Fruit fly (Drosophila melanogaster) whole organism, pupa: Measurements from ENCODE around the gene Send2.

ENCODE experiments used
- CG10348 ChIP-seq: fragments of 200-800 bp; sonication (Bioruptor generic); IDR thresholded peaks from 2 replicates; pipeline ENCODE4 v1.3.6; 2022; ENCODE audit warnings: missing biosample characterization, missing genetic modification characterization
- CG12605 ChIP-seq: fragments of 200-800 bp; sonication (Bioruptor generic); IDR thresholded peaks from 2 replicates; pipeline ENCODE4 v1.3.6; 2022; ENCODE audit warnings: missing biosample characterization, missing genetic modification characterization
- CG13204 ChIP-seq: fragments of 200-800 bp; sonication (Bioruptor generic); optimal IDR thresholded peaks from 2 replicates; lab custom pipeline; 2018; ENCODE audit warnings: missing biosample characterization, mild to moderate bottlenecking, missing genetic modification characterization, moderate library complexity
- CG14655 ChIP-seq: fragments of 200-800 bp; sonication (Bioruptor generic); optimal IDR thresholded peaks from 3 replicates; lab custom pipeline; 2017; ENCODE audit warnings: mild to moderate bottlenecking, missing biosample characterization, missing genetic modification reagents, missing genetic modification characterization
- CG15710 ChIP-seq: fragments of 200-800 bp; sonication (Bioruptor generic); optimal IDR thresholded peaks from 2 replicates; lab custom pipeline; 2018; ENCODE audit warnings: missing biosample characterization, mild to moderate bottlenecking, missing genetic modification characterization, moderate library complexity
- CG17806 ChIP-seq: fragments of 200-800 bp; sonication (Bioruptor generic); optimal IDR thresholded peaks from 2 replicates; lab custom pipeline; 2018; ENCODE audit warnings: missing biosample characterization, mild to moderate bottlenecking, missing genetic modification characterization, moderate library complexity
- CG32121 ChIP-seq: fragments of 200-800 bp; sonication (Bioruptor generic); IDR thresholded peaks from 2 replicates; pipeline ENCODE4 v1.3.6; 2022; ENCODE audit warnings: missing biosample characterization, missing genetic modification characterization
- CG34367 ChIP-seq: fragments of 200-800 bp; sonication (Bioruptor generic); optimal IDR thresholded peaks from 2 replicates; lab custom pipeline; 2018; ENCODE audit warnings: missing biosample characterization, mild to moderate bottlenecking, missing genetic modification characterization
- CG4496 ChIP-seq: fragments of 200-800 bp; sonication (Bioruptor generic); IDR thresholded peaks from 3 replicates; pipeline ENCODE4 v1.3.6; 2022; ENCODE audit warnings: missing biosample characterization, missing genetic modification characterization
- CG8159 ChIP-seq: fragments of 200-800 bp; sonication (Bioruptor generic); optimal IDR thresholded peaks from 3 replicates; lab custom pipeline; 2018; ENCODE audit warnings: missing biosample characterization, mild to moderate bottlenecking, missing genetic modification characterization, moderate library complexity
- CG8301 ChIP-seq: fragments of 200-800 bp; sonication (Bioruptor generic); optimal IDR thresholded peaks from 2 replicates; lab custom pipeline; 2018; ENCODE audit warnings: missing biosample characterization, mild to moderate bottlenecking, missing genetic modification characterization
- CG9948 ChIP-seq: fragments of 200-800 bp; sonication (Bioruptor generic); optimal IDR thresholded peaks from 2 replicates; lab custom pipeline; 2018; ENCODE audit warnings: missing biosample characterization, mild to moderate bottlenecking, missing genetic modification characterization, moderate library complexity
- D1 ChIP-seq: fragments of 200-800 bp; sonication (Bioruptor generic); optimal IDR thresholded peaks from 2 replicates; lab custom pipeline; 2018; ENCODE audit warnings: missing biosample characterization, mild to moderate bottlenecking, missing genetic modification characterization, moderate library complexity
- EcR ChIP-seq: fragments of 200-800 bp; sonication (Bioruptor generic); optimal IDR thresholded peaks from 3 replicates; lab custom pipeline; 2019; ENCODE audit warnings: missing biosample characterization, missing genetic modification characterization, mild to moderate bottlenecking, moderate library complexity, missing genetic modification reagents
- Ets98B ChIP-seq: fragments of 200-800 bp; sonication (Bioruptor generic); IDR thresholded peaks from 2 replicates; pipeline ENCODE4 v1.3.6; 2022; ENCODE audit warnings: missing biosample characterization, missing genetic modification characterization
- Pif1A ChIP-seq: fragments of 200-800 bp; sonication (Bioruptor generic); optimal IDR thresholded peaks from 3 replicates; lab custom pipeline; 2016; ENCODE audit warnings: missing biosample characterization, missing genetic modification characterization
- Pif1B ChIP-seq: fragments of 200-800 bp; sonication (Bioruptor generic); optimal IDR thresholded peaks from 3 replicates; lab custom pipeline; 2016; ENCODE audit warnings: missing biosample characterization, missing genetic modification characterization
- Snoo ChIP-seq: fragments of 200-800 bp; sonication (Bioruptor generic); optimal IDR thresholded peaks from 3 replicates; lab custom pipeline; 2017; ENCODE audit warnings: missing biosample characterization, mild to moderate bottlenecking, missing genetic modification characterization, inconsistent platforms
- fd96Ca ChIP-seq: fragments of 200-800 bp; sonication (Bioruptor generic); IDR thresholded peaks from 3 replicates; pipeline ENCODE4 v1.3.6; 2022; ENCODE audit warnings: missing biosample characterization, missing genetic modification characterization
- gl ChIP-seq: fragments of 200-800 bp; sonication (Bioruptor generic); optimal IDR thresholded peaks from 2 replicates; lab custom pipeline; 2018; ENCODE audit warnings: missing biosample characterization, mild to moderate bottlenecking, missing genetic modification characterization
- rn ChIP-seq: fragments of 200-800 bp; sonication (Bioruptor generic); IDR thresholded peaks from 2 replicates; pipeline ENCODE4 v1.3.6; 2022; ENCODE audit warnings: missing biosample characterization, missing genetic modification characterization

The Send2 gene

DNA sequence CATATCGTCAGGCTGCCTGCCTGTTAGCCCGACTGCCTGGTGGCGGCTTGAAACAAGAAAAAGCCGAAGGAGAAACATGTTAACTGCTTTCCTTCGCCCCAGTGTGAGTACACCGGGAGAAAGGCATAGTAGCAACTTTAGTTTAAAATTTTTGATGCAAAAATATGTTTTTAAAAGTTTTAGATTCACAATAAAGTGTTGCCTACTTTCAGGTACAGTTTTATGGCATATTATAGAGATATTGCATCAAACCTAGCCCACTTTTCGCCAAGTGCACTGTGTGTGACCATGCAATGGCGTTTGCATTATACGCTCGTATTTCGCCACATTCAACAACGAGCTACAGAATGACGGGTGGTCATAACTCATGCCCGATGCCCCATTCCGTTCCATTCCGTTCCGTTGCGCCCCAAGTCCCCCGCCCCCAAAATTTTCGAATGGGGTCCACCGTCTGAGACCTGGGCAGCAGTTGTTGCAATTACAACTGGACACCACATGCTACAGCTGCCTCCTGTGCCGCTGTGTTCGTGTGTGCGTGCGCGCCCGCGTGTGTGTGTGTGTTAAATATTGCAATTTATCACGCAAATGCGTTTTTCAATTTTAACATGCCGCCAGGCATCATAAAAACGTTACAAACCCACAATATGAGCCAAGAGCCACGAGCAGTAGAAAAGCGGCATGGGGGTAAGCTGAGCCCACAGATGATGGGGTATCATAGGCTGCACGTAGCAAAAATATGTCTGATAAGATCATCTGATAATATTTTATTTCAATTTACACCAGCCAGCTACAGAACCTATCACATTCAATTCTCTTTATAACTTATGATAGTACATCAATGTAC is 23.7 kb upstream of the Send2 start:
- TF ChIP-seq gl (tag; lab: Kevin White, UChicago) (peak; percentile 91), CG10348 (GFP tag; lab: Robert Waterston, UW) (no peak; the same call in 1 of the 2 replicates), Pif1A (GFP tag; lab: Kevin White, UChicago) (peak; percentile 98), CG9948 (tag; lab: Kevin White, UChicago) (peak; percentile 94), CG12605 (GFP tag; lab: Robert Waterston, UW) (peak; percentile 96), CG8301 (tag; lab: Kevin White, UChicago) (peak; percentile 96), CG17806 (peak; percentile 94), Snoo (peak; percentile 94), CG4496 (GFP tag; lab: Robert Waterston, UW) (peak; percentile 97), fd96Ca (GFP tag; lab: Robert Waterston, UW) (peak; percentile 98), D1 (peak; percentile 66), Pif1B (peak; percentile 60), CG34367 (tag; lab: Kevin White, UChicago) (peak; percentile 93), EcR (GFP tag; lab: Kevin White, UChicago) (no peak), CG32121 (peak; percentile 97), CG8159 (tag; lab: Kevin White, UChicago) (peak; percentile 93), Ets98B (GFP tag; lab: Robert Waterston, UW) (peak; percentile 97), rn (GFP tag; lab: Robert Waterston, UW) (peak; percentile 90), CG15710 (tag; lab: Kevin White, UChicago) (peak; percentile 90), CG14655 (peak; percentile 96), CG13204 (GFP tag; lab: Kevin White, UChicago) (peak; percentile 79)

DNA sequence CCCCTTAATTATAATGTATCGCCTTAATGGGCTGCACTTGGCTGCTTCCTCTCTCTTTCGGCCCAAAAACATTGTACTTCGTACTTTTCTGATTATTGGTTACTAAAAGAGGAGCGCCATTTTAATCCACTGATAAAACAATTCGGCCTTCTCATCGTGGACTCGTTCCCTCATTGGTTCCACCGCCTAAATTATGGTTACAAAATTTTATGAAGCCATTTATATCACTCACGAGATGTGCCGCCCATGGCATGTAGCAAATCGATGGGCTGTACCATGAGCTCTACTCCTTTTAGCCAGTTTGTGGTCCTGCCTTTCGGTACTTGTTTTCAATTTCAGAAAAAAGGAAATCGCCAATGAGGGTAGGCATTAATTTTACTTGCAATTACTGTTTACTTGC is 22.3 kb upstream of the Send2 start:
- TF ChIP-seq CG15710 (tag; lab: Kevin White, UChicago) (no peak), Pif1B (no peak), CG14655 (no peak), CG8301 (tag; lab: Kevin White, UChicago) (no peak), CG10348 (GFP tag; lab: Robert Waterston, UW) (no peak), D1 (no peak), rn (GFP tag; lab: Robert Waterston, UW) (no peak), CG8159 (tag; lab: Kevin White, UChicago) (no peak), CG4496 (GFP tag; lab: Robert Waterston, UW) (no peak), Snoo (no peak), CG17806 (no peak), CG34367 (tag; lab: Kevin White, UChicago) (no peak), CG13204 (GFP tag; lab: Kevin White, UChicago) (no peak), CG12605 (GFP tag; lab: Robert Waterston, UW) (no peak), CG9948 (tag; lab: Kevin White, UChicago) (no peak), CG32121 (no peak), EcR (GFP tag; lab: Kevin White, UChicago) (no peak), Ets98B (GFP tag; lab: Robert Waterston, UW) (no peak), gl (tag; lab: Kevin White, UChicago) (no peak)
- TF ChIP-seq, all 21 proteins: peak for 0

DNA sequence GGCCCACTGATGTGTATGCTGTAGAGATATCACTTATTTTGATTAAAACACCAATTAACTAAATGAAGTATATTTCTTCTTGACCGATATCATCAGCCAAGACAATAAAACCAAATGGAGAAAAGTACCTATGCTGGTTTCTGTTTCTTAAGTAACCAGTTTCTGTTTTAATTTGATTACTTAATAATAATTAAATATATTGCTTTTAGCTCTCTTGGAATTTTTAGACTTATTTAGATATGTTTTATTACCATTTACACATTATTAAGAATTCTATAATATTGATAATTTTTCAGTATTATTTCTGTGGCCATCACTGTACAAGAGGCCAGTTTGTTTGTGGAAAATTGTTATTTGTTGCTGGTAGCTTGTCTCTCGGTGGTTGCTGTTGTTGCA is 20.8 kb upstream of the Send2 start:
- TF ChIP-seq EcR (GFP tag; lab: Kevin White, UChicago), result no peak
- no peak; the same call in 1 of the 2 replicates for TF ChIP-seq Ets98B (GFP tag; lab: Robert Waterston, UW)
- TF ChIP-seq Pif1A (GFP tag; lab: Kevin White, UChicago), result peak; percentile 37
- no peak for TF ChIP-seq CG15710 (tag; lab: Kevin White, UChicago)
- TF ChIP-seq fd96Ca (GFP tag; lab: Robert Waterston, UW), result no peak
- TF ChIP-seq CG12605 (GFP tag; lab: Robert Waterston, UW), result no peak
- TF ChIP-seq CG32121, result peak; percentile 55
- TF ChIP-seq Pif1B, result peak; percentile 80
- peak; percentile 25 for TF ChIP-seq D1
- TF ChIP-seq CG8301 (tag; lab: Kevin White, UChicago), result peak; percentile 85
- TF ChIP-seq CG10348 (GFP tag; lab: Robert Waterston, UW), result 0 out of 2 replicates have a peak, but pooled peaks have one; percentile 6
- peak; percentile 69 for TF ChIP-seq CG17806
- peak; percentile 91 for TF ChIP-seq CG14655
- TF ChIP-seq rn (GFP tag; lab: Robert Waterston, UW), result 0 out of 2 replicates have a peak, but pooled peaks have one; percentile 30
- peak; percentile 75 for TF ChIP-seq CG9948 (tag; lab: Kevin White, UChicago)
- no peak for TF ChIP-seq gl (tag; lab: Kevin White, UChicago)
- TF ChIP-seq CG4496 (GFP tag; lab: Robert Waterston, UW), result peak; percentile 72
- peak; percentile 80 for TF ChIP-seq CG8159 (tag; lab: Kevin White, UChicago)
- TF ChIP-seq CG13204 (GFP tag; lab: Kevin White, UChicago), result peak; percentile 20
- peak; percentile 63 for TF ChIP-seq Snoo
- TF ChIP-seq CG34367 (tag; lab: Kevin White, UChicago), result peak; percentile 60

DNA sequence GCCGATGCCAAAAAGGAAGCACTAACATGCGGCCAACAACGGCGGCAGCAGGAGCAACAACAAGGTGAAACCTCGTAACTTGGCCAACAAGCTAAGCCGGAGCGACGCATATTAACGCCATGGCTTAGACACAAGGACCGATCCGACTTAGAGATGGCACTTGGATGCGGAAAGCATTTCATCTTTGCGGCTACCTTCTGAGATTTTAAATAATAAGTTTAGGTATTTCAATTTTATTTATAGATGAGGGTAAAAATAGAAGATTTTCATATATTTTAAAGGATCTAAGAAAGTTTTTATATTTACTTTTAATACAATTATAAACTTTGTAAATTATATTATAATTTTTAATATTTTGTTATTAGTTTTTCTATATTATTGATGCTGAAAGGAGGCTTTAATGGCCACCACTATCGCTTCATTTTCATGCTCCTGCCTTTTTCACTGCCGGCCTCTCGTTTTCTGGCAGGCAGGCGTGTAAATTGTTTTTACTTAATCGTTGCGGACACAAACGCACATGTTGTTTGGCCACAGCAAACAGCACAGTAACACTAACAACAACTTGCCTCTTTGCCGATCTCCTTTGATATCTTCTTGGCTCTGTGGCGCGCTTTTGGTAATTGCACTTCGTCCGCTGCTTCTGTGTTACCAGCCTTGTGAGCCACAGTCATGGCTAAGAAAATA is 20.2 kb upstream of the Send2 start:
- TF ChIP-seq rn (GFP tag; lab: Robert Waterston, UW) (no peak), D1 (no peak), CG15710 (tag; lab: Kevin White, UChicago) (peak; percentile 33), CG32121 (peak; percentile 46; the same call in 1 of the 2 replicates), CG8301 (tag; lab: Kevin White, UChicago) (peak; percentile 26), CG14655 (peak; percentile 39), Pif1A (GFP tag; lab: Kevin White, UChicago) (peak; percentile 7), Pif1B (peak; percentile 2), gl (tag; lab: Kevin White, UChicago) (no peak), fd96Ca (GFP tag; lab: Robert Waterston, UW) (peak; percentile 28; the same call in 1 of the 3 replicates), Ets98B (GFP tag; lab: Robert Waterston, UW) (peak; percentile 12), CG34367 (tag; lab: Kevin White, UChicago) (peak; percentile 22), Snoo (no peak), CG8159 (tag; lab: Kevin White, UChicago) (no peak), CG10348 (GFP tag; lab: Robert Waterston, UW) (0 out of 2 replicates have a peak, but pooled peaks have one; percentile 31), CG12605 (GFP tag; lab: Robert Waterston, UW) (no peak), CG9948 (tag; lab: Kevin White, UChicago) (peak; percentile 43), CG17806 (peak; percentile 33), CG4496 (GFP tag; lab: Robert Waterston, UW) (no peak), CG13204 (GFP tag; lab: Kevin White, UChicago) (no peak)
- TF ChIP-seq, all 21 proteins: peak for 12
